Worm (Caenorhabditis elegans) whole organism, midembryonic: ENCODE data around the gene col-126.
"Not testable (repeated sequence)": the region's sequence is repeated elsewhere in the genome, so short reads cannot be mapped to it uniquely, and the experiment has no call there.

Source experiments
- T22C8.4 ChIP-seq: fragments of 200-800 bp; sonication (Bioruptor generic); IDR thresholded peaks from 2 replicates; pipeline ENCODE4 v1.3.6; 2022; ENCODE audit warnings: missing genetic modification characterization, missing compliant biosample characterization
- cog-1 ChIP-seq: sonication (generic microtip); optimal IDR thresholded peaks from 2 replicates; lab custom pipeline; 2016; ENCODE audit warnings: missing genetic modification characterization, missing compliant biosample characterization
- flt-1 ChIP-seq: fragments of 200-800 bp; sonication (Bioruptor generic); IDR thresholded peaks from 2 replicates; pipeline ENCODE4 v1.3.6; 2022; ENCODE audit warnings: missing genetic modification characterization, missing compliant biosample characterization
- klf-2 ChIP-seq: fragments of 200-800 bp; sonication (Bioruptor generic); conservative IDR thresholded peaks from 2 replicates; pipeline ENCODE4 v1.3.6; 2022; ENCODE audit warnings: missing genetic modification reagents, missing genetic modification characterization, missing compliant biosample characterization
- med-1 ChIP-seq: sonication (generic microtip); optimal IDR thresholded peaks from 2 replicates; lab custom pipeline; 2017; ENCODE audit warnings: missing genetic modification characterization, mild to moderate bottlenecking, missing compliant biosample characterization, antibody characterized with exemption, missing genetic modification reagents; ENCODE audit not compliant: insufficient read depth
- ref-1 ChIP-seq: fragments of 200-800 bp; sonication (Bioruptor generic); conservative IDR thresholded peaks from 2 replicates; pipeline ENCODE4 v1.3.6; 2022; ENCODE audit warnings: missing genetic modification reagents, missing genetic modification characterization, missing compliant biosample characterization
- tab-1 ChIP-seq: fragments of 200-800 bp; sonication (Bioruptor generic); IDR thresholded peaks from 2 replicates; pipeline ENCODE4 v1.3.6; 2022; ENCODE audit warnings: missing genetic modification characterization, missing compliant biosample characterization
- ztf-23 ChIP-seq: fragments of 200-800 bp; sonication (Bioruptor generic); IDR thresholded peaks from 2 replicates; pipeline ENCODE4 v1.3.6; 2022; ENCODE audit warnings: missing genetic modification reagents, missing genetic modification characterization, missing compliant biosample characterization
- ztf-29 ChIP-seq: fragments of 200-800 bp; sonication (Bioruptor generic); IDR thresholded peaks from 2 replicates; pipeline ENCODE4 v1.3.6; 2022; ENCODE audit warnings: missing genetic modification reagents, missing genetic modification characterization, missing compliant biosample characterization

col-126 gene

ce11 chrIV:11263101-11263500 lies at the start of gene col-126:
col-126 (plus strand) TSS chrIV:11263401.
- not testable (repeated sequence) for TF ChIP-seq cog-1 (tag; lab: Kevin White, UChicago); T22C8.4 (GFP tag; lab: Robert Waterston, UW); ref-1 (GFP tag; lab: Robert Waterston, UW)

ce11 chrIV:11218037-11218436 lies 45.2 kb upstream of the col-126 start, which contains the start of gene zip-6:
zip-6 (minus strand) TSS chrIV:11218137.
- TF ChIP-seq T22C8.4 (GFP tag; lab: Robert Waterston, UW), result no peak
- TF ChIP-seq tab-1, result no peak
- no peak for TF ChIP-seq med-1
- no peak for TF ChIP-seq flt-1 (GFP tag; lab: Robert Waterston, UW)
- no peak for TF ChIP-seq ref-1 (GFP tag; lab: Robert Waterston, UW)

- no peak for TF ChIP-seq ztf-29 (GFP tag; lab: Robert Waterston, UW)
- TF ChIP-seq cog-1 (tag; lab: Kevin White, UChicago), result no peak
- no peak for TF ChIP-seq klf-2 (GFP tag; lab: Robert Waterston, UW)
- TF ChIP-seq ztf-23, result no peak
- no peak for TF ChIP-seq T22C8.4 (GFP tag; lab: Robert Waterston, UW)
- no peak for TF ChIP-seq ref-1 (GFP tag; lab: Robert Waterston, UW)
- TF ChIP-seq flt-1 (GFP tag; lab: Robert Waterston, UW), result no peak
- TF ChIP-seq tab-1, result no peak
- TF ChIP-seq med-1, result no peak
Observed at ce11 chrIV:11223878-11224277, 39.3 kb upstream of the col-126 start, which contains the start of gene C29F4.3. C29F4.3 (minus strand) TSS chrIV:11223978.

DNA sequence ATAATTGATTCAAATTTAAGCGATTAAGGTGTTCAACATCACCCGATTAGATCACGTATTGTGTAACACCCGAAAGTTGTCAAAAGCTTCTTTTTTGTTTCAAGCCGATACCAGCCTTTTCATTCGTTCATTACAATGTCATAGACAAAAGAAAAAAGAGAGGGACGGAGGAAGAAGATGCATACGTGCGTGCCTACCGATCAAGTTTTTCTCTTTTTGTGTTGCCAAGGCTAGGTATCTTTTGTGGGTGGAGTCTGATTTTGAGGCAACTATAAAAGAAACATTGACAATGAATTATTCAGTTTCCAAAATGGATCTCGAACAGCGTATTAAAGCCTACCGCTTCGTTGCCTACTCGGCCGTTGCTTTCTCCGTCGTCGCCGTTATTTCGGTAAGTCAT lies 38.0 kb upstream of the col-126 start, which contains the start of gene col-125:
Gene col-125 (plus strand): TSS at position 301 of the 400 bp plus-strand sequence.
- TF ChIP-seq ztf-29 (GFP tag; lab: Robert Waterston, UW) (no peak), med-1 (no peak), T22C8.4 (GFP tag; lab: Robert Waterston, UW) (no peak), ref-1 (GFP tag; lab: Robert Waterston, UW) (no peak), flt-1 (GFP tag; lab: Robert Waterston, UW) (no peak), klf-2 (GFP tag; lab: Robert Waterston, UW) (no peak), tab-1 (no peak), cog-1 (tag; lab: Kevin White, UChicago) (no peak), ztf-23 (no peak)

DNA sequence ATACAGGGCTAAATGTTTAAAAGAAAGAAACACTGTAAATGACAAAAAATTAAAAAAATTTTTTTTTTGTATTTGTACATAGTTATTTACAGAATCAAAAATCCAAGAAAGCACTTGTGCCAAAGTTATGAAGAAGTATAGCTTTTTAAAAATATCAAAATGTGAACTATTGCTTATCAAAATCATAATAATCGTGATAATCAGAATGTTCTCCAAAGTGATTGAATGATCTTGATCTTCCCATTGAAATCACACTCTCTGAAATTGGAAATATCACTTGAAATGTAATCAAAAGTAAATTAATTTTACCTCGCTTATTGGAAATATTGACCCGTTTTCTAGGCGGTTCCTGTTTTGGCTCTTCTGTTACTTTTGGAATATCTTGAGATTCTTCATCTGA lies 36.7 kb upstream of the col-126 start:
- no peak for TF ChIP-seq klf-2 (GFP tag; lab: Robert Waterston, UW)
- TF ChIP-seq med-1, result no peak
- TF ChIP-seq cog-1 (tag; lab: Kevin White, UChicago), result no peak
- TF ChIP-seq ref-1 (GFP tag; lab: Robert Waterston, UW), result no peak
- no peak for TF ChIP-seq ztf-23
- TF ChIP-seq ztf-29 (GFP tag; lab: Robert Waterston, UW), result no peak
- no peak for TF ChIP-seq flt-1 (GFP tag; lab: Robert Waterston, UW)
- TF ChIP-seq T22C8.4 (GFP tag; lab: Robert Waterston, UW), result no peak
- TF ChIP-seq tab-1, result no peak

- no peak for TF ChIP-seq ztf-29 (GFP tag; lab: Robert Waterston, UW)
Observed at ce11 chrIV:11229013-11229412, 34.2 kb upstream of the col-126 start.

ce11 chrIV:11230069-11230468 lies 33.1 kb upstream of the col-126 start, which contains the start of gene best-7:
best-7 (minus strand) TSS chrIV:11230307.
- no peak for TF ChIP-seq tab-1
- TF ChIP-seq ztf-23, result no peak
- TF ChIP-seq klf-2 (GFP tag; lab: Robert Waterston, UW), result no peak
- TF ChIP-seq cog-1 (tag; lab: Kevin White, UChicago), result no peak
- no peak for TF ChIP-seq ztf-29 (GFP tag; lab: Robert Waterston, UW)
- no peak for TF ChIP-seq T22C8.4 (GFP tag; lab: Robert Waterston, UW)
- TF ChIP-seq ref-1 (GFP tag; lab: Robert Waterston, UW), result no peak
- no peak for TF ChIP-seq med-1
- TF ChIP-seq flt-1 (GFP tag; lab: Robert Waterston, UW), result no peak

DNA sequence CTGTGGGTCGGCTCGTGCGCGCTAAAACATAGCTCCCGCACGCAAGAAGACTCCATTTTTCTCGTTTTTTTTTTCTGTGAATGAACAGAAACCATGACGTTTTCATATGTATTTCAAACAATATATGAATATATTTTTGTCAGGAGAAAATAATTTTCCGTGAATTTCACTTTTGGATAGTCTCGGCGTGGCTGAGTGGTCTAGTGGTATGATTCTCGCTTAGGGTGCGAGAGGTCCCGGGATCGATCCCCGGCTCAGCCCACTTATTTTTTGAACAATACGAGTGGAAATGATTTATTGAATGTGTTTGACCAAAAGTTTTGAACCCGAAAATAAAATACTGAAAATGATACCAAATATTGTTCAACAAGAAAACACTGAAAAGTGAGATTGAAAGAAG lies 31.8 kb upstream of the col-126 start:
- no peak for TF ChIP-seq ztf-23
- no peak for TF ChIP-seq cog-1 (tag; lab: Kevin White, UChicago)
- no peak for TF ChIP-seq T22C8.4 (GFP tag; lab: Robert Waterston, UW)
- no peak for TF ChIP-seq med-1
- TF ChIP-seq klf-2 (GFP tag; lab: Robert Waterston, UW), result no peak
- no peak for TF ChIP-seq ref-1 (GFP tag; lab: Robert Waterston, UW)
- no peak for TF ChIP-seq ztf-29 (GFP tag; lab: Robert Waterston, UW)
- no peak for TF ChIP-seq tab-1
- no peak for TF ChIP-seq flt-1 (GFP tag; lab: Robert Waterston, UW)

- no peak for TF ChIP-seq cog-1 (tag; lab: Kevin White, UChicago)
- no peak for TF ChIP-seq ztf-23
- no peak for TF ChIP-seq flt-1 (GFP tag; lab: Robert Waterston, UW)
- TF ChIP-seq med-1, result no peak
- no peak for TF ChIP-seq ztf-29 (GFP tag; lab: Robert Waterston, UW)
- no peak for TF ChIP-seq T22C8.4 (GFP tag; lab: Robert Waterston, UW)
- no peak for TF ChIP-seq ref-1 (GFP tag; lab: Robert Waterston, UW)
- TF ChIP-seq klf-2 (GFP tag; lab: Robert Waterston, UW), result no peak
- no peak for TF ChIP-seq tab-1
Observed at ce11 chrIV:11235755-11236154, 27.4 kb upstream of the col-126 start.

DNA sequence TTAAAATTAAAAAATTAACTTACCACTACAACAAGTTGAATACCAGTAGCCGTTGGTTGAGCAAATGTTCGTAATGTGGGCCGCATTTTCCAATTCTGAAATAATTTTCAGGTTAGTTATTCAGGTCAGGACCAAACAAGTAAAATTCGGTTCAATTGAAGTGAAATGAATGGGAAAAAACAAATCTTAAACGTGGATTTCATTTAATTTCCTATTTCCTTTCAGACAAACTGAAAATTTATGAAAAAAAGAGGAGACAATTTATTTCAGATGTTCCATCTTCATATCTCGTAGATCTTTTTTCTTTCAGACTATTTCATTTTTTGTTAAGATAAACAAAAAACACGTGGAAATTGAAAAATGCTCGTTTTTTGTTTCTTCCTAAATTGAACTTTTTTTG lies 21.8 kb upstream of the col-126 start, which contains the start of gene C05C12.6:
Gene C05C12.6 (minus strand): TSS at position 101 of the 400 bp plus-strand sequence.
- no peak for TF ChIP-seq tab-1
- TF ChIP-seq cog-1 (tag; lab: Kevin White, UChicago), result no peak
- no peak for TF ChIP-seq T22C8.4 (GFP tag; lab: Robert Waterston, UW)
- TF ChIP-seq flt-1 (GFP tag; lab: Robert Waterston, UW), result no peak
- no peak for TF ChIP-seq ztf-29 (GFP tag; lab: Robert Waterston, UW)
- TF ChIP-seq klf-2 (GFP tag; lab: Robert Waterston, UW), result no peak
- no peak for TF ChIP-seq ztf-23
- no peak for TF ChIP-seq ref-1 (GFP tag; lab: Robert Waterston, UW)
- TF ChIP-seq med-1, result no peak
